Worm (Caenorhabditis elegans): ENCODE results near the gene stg-2.

ce11 chrX:8625090-8625489 lies 18.6 kb downstream of the stg-2 start, which contains the start of gene K01A12.3:
- TF ChIP-seq pqm-1 (tag; optimal IDR thresholded peaks at IDR 0.05) (no peak), hlh-6 (tag; optimal IDR thresholded peaks at IDR 0.05) (no peak), ceh-30 (tag; optimal IDR thresholded peaks at IDR 0.05) (no peak), ama-1 (optimal IDR thresholded peaks at IDR 0.05) (no peak), ceh-9 (tag; optimal IDR thresholded peaks at IDR 0.05) (no peak), unc-42 (tag; optimal IDR thresholded peaks at IDR 0.05) (no peak), K02D7.2 (tag; optimal IDR thresholded peaks at IDR 0.05) (no peak), sox-2 (GFP tag; IDR thresholded peaks at IDR 0.05) (no peak), dmd-4 (tag; optimal IDR thresholded peaks at IDR 0.05; ENCODE audit: borderline replicate concordance) (no peak), nhr-11 (tag; optimal IDR thresholded peaks at IDR 0.05) (no peak), pha-4 (tag; optimal IDR thresholded peaks at IDR 0.05) (no peak), hlh-13 (GFP tag; optimal IDR thresholded peaks at IDR 0.05) (no peak), ceh-24 (tag; optimal IDR thresholded peaks at IDR 0.05) (no peak)
